Worm (Caenorhabditis elegans): ENCODE measurements around the gene C55A6.10.

Gene C55A6.10

DNA sequence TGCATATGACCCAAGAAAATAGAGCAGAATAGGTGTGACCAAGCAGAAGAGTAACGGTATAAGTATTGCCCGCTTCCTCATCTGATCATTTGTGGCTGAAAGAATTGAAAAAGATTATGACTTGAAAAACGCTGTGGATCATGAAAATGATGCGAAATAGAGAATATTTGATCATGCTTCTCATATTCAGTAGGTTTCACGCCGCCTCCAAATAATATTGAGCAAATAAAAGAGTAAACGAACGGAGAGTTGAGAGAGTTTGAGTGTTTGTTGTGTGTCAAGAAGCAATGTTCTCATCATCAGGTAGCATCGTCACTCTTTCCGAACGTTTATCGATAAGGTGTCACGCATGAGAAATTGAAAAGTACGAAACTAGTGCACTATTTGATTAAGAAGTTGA is 8.9 kb upstream of the C55A6.10 start, which contains the start of gene htrl-1:
htrl-1 (minus strand) TSS at position 101 of the 400 bp plus-strand sequence.
- TF ChIP-seq unc-62 (GFP tag; optimal IDR thresholded peaks at IDR 0.05), result no peak

ce11 chrV:11497475-11497874 is 7.7 kb upstream of the C55A6.10 start:
- no peak for TF ChIP-seq unc-62 (GFP tag; optimal IDR thresholded peaks at IDR 0.05)

DNA sequence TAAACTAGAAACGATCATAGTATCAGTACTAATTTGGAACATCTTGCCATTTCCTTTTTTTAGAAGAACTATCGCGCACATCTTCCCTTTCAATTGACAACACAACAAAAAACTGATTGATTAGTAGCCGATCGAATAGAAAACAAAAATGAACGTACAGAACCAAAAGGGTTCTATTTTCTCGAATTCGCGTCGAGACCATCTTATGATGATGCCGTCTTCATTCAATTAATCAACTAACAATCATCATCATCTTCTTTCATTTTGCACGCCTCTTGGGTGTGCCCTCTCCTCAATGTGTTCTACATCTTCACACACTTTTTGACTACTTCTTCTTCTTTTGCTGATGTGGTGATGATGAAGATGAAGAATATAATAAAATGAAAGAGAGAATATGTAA is 5.4 kb upstream of the C55A6.10 start:
- no peak for TF ChIP-seq unc-62 (GFP tag; optimal IDR thresholded peaks at IDR 0.05)

- TF ChIP-seq unc-62 (GFP tag; optimal IDR thresholded peaks at IDR 0.05), result no peak
These were observed 4.2 kb upstream of the C55A6.10 start for ce11 chrV:11500980-11501379.

DNA sequence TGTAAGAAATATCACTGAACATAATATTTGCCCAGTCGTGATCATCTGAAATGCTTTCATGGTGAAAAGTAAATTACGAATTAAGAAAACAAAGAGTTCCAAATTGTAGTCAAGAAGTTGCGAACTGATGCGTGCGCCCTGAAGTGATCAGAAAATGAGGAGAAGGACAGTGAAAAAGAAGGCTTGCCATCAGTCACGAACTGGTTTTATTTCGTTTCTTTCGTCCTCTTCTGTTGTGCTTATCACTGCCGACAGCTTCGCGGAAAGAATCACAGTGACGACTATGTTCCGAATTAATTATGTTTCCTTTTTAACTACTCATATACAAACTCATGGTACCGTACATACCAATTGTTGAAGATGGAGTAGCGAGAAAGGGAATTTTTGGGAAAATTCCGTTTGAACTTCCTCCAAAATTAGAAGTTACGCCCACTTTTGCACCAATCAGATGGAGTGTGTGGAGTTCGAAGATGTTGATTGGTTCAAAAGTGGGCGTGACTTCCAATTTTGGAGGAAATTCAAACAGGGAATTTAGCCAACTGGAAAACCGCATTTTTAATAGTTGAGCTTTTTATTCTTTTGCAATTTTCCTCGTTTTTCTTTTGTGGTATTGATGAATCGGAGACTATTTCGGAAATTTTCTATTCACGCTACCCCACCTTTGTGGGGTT is 1.9 kb upstream of the C55A6.10 start, which contains the start of gene C55A6.12:
C55A6.12 (minus strand) TSS at position 51 of the 671 bp plus-strand sequence.
- TF ChIP-seq unc-62 (GFP tag; optimal IDR thresholded peaks at IDR 0.05), result no peak

DNA sequence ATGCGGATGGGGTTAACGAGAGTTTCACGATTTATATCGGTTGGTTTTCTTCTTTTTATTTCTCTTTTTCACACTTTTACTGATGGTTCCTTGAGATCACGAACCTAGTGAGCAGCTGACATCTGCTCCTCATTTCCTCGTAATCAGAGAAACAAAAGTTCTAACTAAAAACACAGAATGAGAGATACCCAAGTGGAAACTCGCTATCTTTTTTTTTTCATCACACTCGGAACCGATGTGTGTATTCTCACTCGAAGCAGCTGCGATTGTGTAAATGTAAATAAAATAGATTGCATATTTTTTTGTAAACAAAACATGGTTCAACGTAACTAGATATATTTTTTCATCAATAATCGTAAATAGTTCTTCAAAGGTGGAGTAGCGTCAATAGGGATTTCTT is 1.2 kb downstream of the C55A6.10 start:
- no peak for TF ChIP-seq unc-62 (GFP tag; optimal IDR thresholded peaks at IDR 0.05)

- no peak for TF ChIP-seq unc-62 (GFP tag; optimal IDR thresholded peaks at IDR 0.05)
These were observed 3.6 kb downstream of the C55A6.10 start, which contains the start of gene ttll-5 for ce11 chrV:11508773-11509172. TSS of gene ttll-5 (plus strand) at chrV:11509060.

DNA sequence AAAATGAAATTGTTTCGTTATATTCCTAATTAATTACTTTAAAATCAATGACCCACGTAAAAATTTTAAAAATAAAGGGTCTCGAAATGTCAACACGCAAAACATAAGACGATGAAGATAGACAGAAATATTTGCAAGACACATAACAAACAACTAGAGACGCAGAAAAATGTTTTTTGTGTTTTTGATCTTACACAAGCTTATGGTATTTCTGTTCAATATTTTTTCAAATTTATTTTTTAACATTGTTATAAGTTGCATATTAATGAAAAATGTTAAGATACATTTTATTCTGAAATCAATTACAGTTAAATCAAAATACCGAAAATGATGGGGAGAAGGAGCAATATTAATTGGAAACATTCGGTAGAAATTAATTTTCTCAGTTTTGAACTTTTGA is 8.3 kb downstream of the C55A6.10 start, which contains the start of gene C55A6.3:
C55A6.3 (minus strand) TSS at position 101 of the 400 bp plus-strand sequence.
- no peak for TF ChIP-seq unc-62 (GFP tag; optimal IDR thresholded peaks at IDR 0.05)

- no peak for TF ChIP-seq unc-62 (GFP tag; optimal IDR thresholded peaks at IDR 0.05)
These were observed 9.5 kb downstream of the C55A6.10 start, which contains the start of gene C55A6.6 for ce11 chrV:11514677-11515076. TSS of gene C55A6.6 (minus strand) at chrV:11514737.

- no peak for TF ChIP-seq unc-62 (GFP tag; optimal IDR thresholded peaks at IDR 0.05)
These were observed 10.0 kb downstream of the C55A6.10 start for ce11 chrV:11515145-11515544.

DNA sequence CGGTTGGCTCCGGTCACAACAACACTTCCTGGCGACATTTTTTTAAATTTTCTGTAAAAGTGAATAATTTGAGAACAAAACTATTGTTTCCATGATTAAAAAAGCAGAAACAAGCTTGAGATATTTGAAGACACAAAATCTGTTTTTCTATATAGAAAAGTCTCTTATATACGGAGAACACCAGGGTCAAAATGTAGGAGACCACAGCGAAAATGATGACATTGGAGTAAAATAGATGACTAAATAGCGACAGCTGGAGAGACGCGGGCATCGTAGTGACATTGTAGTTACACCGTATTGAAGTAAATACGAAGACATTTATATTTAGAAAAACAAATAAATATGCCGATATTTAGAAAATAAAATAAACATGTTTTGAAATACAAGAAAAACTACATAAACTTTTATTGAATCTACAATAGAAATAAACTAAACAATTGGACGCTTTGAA is 11.0 kb downstream of the C55A6.10 start, which contains the start of gene sdz-8:
sdz-8 (minus strand) TSS at position 51 of the 451 bp plus-strand sequence.
- no peak for TF ChIP-seq unc-62 (GFP tag; optimal IDR thresholded peaks at IDR 0.05)

DNA sequence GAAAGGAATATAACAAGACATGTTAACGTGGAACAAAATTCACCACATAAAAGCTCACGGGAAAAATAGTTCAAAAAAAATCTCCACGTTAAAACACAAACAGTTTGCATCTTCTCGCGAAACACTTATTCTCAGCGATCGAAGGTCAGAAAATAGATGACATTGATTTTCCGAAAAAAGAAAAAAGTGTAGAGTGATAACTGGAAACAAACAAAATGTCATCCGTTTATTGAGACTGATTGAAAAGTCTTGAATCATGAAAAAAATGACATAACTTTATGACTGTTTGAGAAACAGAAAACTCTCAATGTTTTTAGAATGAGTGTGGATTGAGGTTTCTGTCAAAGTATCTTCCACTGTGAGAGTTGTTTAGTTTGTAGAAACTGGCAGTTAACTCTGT is 12.6 kb downstream of the C55A6.10 start, which contains the start of gene C55A6.4:
C55A6.4 (minus strand) TSS at position 101 of the 400 bp plus-strand sequence.
- TF ChIP-seq unc-62 (GFP tag; optimal IDR thresholded peaks at IDR 0.05), result no peak

ce11 chrV:11520215-11520614 is 15.1 kb downstream of the C55A6.10 start, which contains the start of the genes C55A6.11 and C55A6.7:
TSS of gene C55A6.11 (plus strand) at chrV:11520515.
TSS of gene C55A6.7 (minus strand) at chrV:11520530.
- no peak for TF ChIP-seq unc-62 (GFP tag; optimal IDR thresholded peaks at IDR 0.05)

ce11 chrV:11521448-11521847 is 16.3 kb downstream of the C55A6.10 start, which contains the start of gene pafo-1:
TSS of gene pafo-1 (plus strand) at chrV:11521703.
- TF ChIP-seq unc-62 (GFP tag; optimal IDR thresholded peaks at IDR 0.05), result no peak

- no peak for TF ChIP-seq unc-62 (GFP tag; optimal IDR thresholded peaks at IDR 0.05)
These were observed 20.2 kb downstream of the C55A6.10 start for ce11 chrV:11525338-11525737.

DNA sequence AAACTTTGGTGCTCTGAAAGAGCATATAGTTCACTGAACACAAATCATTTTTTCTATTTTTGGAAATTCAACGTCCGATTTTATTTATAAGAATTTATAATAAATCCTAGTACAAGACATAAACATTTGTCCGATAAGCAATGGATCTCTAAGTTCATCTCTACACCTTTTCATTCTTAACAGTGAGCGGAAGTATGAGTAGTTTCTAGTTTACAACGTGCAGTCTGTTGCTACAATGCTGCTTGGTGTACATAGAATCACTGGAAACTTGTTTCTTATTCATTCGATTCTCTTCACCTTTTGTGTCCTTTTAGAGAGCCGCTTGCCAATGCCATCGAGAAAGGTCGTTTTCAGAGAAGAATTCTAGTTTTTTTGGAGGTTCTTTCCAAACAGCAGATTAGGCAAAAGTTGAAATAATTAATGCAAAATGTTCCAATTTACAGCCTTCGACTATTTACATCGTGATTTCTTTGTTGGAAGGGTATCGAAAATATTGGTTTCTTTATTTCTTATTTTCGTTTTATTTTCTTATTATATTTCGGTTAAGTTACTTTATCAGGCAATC is 21.9 kb downstream of the C55A6.10 start:
- no peak for TF ChIP-seq unc-62 (GFP tag; optimal IDR thresholded peaks at IDR 0.05)

DNA sequence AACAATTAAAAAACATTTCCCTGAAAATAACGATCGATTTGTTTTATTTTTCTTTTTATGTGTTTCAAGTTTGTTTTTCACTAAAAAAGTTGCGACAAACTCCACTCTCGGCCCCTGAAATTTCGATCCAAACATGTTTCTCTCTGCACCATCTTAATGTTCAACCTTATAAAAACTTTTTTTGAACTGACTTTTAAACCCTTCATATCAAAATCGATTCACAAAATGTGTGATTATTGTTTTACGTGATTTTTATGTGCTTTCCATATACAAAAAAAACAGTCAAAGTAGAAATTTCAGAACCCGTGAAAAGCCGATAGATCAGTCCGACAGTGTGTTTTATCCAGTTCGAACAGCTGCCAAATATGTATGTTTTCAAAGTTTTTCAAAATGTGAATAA is 22.4 kb downstream of the C55A6.10 start, which contains the start of gene ccch-1:
ccch-1 (plus strand) TSS at position 301 of the 400 bp plus-strand sequence.
- no peak for TF ChIP-seq unc-62 (GFP tag; optimal IDR thresholded peaks at IDR 0.05)
